Fruit fly (Drosophila melanogaster) whole organism, embryonic: ENCODE measurements around the gene Dlip1.

Experiments used
- Abd-B ChIP-seq: fragments of 200-800 bp; sonication (Bioruptor generic); optimal IDR thresholded peaks from 2 replicates; lab custom pipeline; 2018; ENCODE audit warnings: missing biosample characterization, mild to moderate bottlenecking, missing genetic modification characterization, moderate library complexity
- CG15073 ChIP-seq: fragments of 200-800 bp; sonication (Bioruptor generic); optimal IDR thresholded peaks from 2 replicates; lab custom pipeline; 2016; ENCODE audit warnings: missing biosample characterization, missing genetic modification characterization
- CG17361 ChIP-seq: fragments of 200-800 bp; sonication (Bioruptor generic); IDR thresholded peaks from 3 replicates; pipeline ENCODE4 v1.3.6; 2022; ENCODE audit warnings: missing biosample characterization, missing genetic modification characterization
- Lpt ChIP-seq: fragments of >200 bp; optimal IDR thresholded peaks from 2 replicates; lab custom pipeline; 2018; ENCODE audit warnings: missing biosample characterization, missing genetic modification characterization
- Nf-YA ChIP-seq: fragments of 200-800 bp; sonication (Bioruptor generic); IDR thresholded peaks from 2 replicates; pipeline ENCODE4 v1.3.6; 2022; ENCODE audit warnings: missing biosample characterization, missing genetic modification characterization
- dan ChIP-seq: fragments of 200-800 bp; sonication (Bioruptor generic); IDR thresholded peaks from 2 replicates; pipeline ENCODE4 v1.3.6; 2022; ENCODE audit warnings: missing biosample characterization, missing genetic modification characterization
- slp2 ChIP-seq: fragments of 200-800 bp; sonication (Bioruptor generic); optimal IDR thresholded peaks from 2 replicates; lab custom pipeline; 2016; ENCODE audit warnings: missing biosample characterization, missing genetic modification characterization

DNA sequence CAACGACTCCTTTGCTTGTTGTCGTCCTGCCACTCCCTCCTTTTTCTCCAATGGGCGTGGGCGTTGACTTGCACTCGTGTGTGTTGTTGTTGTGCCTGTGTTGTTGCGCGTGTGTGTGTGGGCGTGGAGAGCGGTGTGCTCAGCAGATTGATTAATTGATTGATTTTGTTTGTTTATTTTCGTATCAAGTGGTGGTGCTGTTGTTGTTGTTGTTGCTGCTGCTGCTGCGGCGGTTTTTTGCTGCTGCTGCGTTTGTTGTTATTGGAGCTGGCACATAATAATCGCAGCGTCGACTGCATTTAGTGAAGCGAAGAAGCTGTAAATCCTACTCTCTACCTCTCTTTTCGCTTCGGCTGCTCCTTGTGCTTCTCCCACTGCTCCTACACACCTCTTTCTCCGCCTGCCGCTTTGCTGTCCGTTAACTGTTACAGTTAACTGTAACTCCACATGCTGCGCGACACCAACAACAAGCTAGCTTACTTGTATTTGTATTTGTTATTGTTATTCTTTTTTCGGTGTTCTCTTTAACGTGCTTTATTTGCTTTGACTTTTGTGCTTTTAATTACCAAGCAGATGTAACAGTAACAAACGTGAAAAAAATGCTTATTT lies 24.1 kb upstream of the Dlip1 start:
- TF ChIP-seq dan (GFP tag; lab: Robert Waterston, UW), result no peak
- TF ChIP-seq Lpt, result no peak
- TF ChIP-seq CG15073 (GFP tag; lab: Kevin White, UChicago), result no peak
- no peak for TF ChIP-seq slp2
- TF ChIP-seq CG17361, result no peak
- TF ChIP-seq Abd-B (GFP tag; lab: Kevin White, UChicago), result no peak
- TF ChIP-seq Nf-YA (GFP tag; lab: Robert Waterston, UW), result no peak
